Fruit fly (Drosophila melanogaster) whole organism, embryonic: ENCODE results near the gene Doa.

Experiments used
- ATbp ChIP-seq: fragments of 200-800 bp; sonication (Bioruptor generic); optimal IDR thresholded peaks from 2 replicates; lab custom pipeline; 2017; ENCODE audit warnings: missing biosample characterization, mild to moderate bottlenecking, missing genetic modification characterization, missing genetic modification reagents
- B-H1 ChIP-seq: fragments of 200-800 bp; sonication (Bioruptor generic); IDR thresholded peaks from 3 replicates; pipeline ENCODE4 v1.3.6; 2022; ENCODE audit warnings: missing biosample characterization, missing genetic modification characterization
- BEAF-32 ChIP-seq: fragments of 200-800 bp; sonication (Bioruptor generic); optimal IDR thresholded peaks from 3 replicates; lab custom pipeline; 2017; ENCODE audit warnings: missing biosample characterization, missing genetic modification characterization, mild to moderate bottlenecking, moderate library complexity, missing genetic modification reagents
- CG12942 ChIP-seq: fragments of 200-800 bp; sonication (Bioruptor generic); optimal IDR thresholded peaks from 3 replicates; lab custom pipeline; 2016; ENCODE audit warnings: missing biosample characterization, missing genetic modification characterization
- CG14441 ChIP-seq: fragments of 200-800 bp; sonication (Bioruptor generic); IDR thresholded peaks from 2 replicates; pipeline ENCODE4 v1.3.6; 2022; ENCODE audit warnings: missing biosample characterization, missing genetic modification characterization
- CG15073 ChIP-seq: fragments of 200-800 bp; sonication (Bioruptor generic); optimal IDR thresholded peaks from 2 replicates; lab custom pipeline; 2016; ENCODE audit warnings: missing biosample characterization, missing genetic modification characterization
- CG15514 ChIP-seq: fragments of 200-800 bp; sonication (Bioruptor generic); optimal IDR thresholded peaks from 3 replicates; lab custom pipeline; 2017; ENCODE audit warnings: missing biosample characterization, missing genetic modification characterization, mild to moderate bottlenecking, moderate library complexity, missing genetic modification reagents
- CG1832 ChIP-seq: fragments of 200-800 bp; sonication (Bioruptor generic); optimal IDR thresholded peaks from 2 replicates; lab custom pipeline; 2017; ENCODE audit warnings: missing biosample characterization, mild to moderate bottlenecking, missing genetic modification characterization, inconsistent platforms
- CG2116 ChIP-seq: fragments of 200-800 bp; sonication (Bioruptor generic); optimal IDR thresholded peaks from 3 replicates; lab custom pipeline; 2018; ENCODE audit warnings: missing biosample characterization, mild to moderate bottlenecking, missing genetic modification characterization
- CG4360 ChIP-seq: fragments of 200-800 bp; sonication (Bioruptor generic); IDR thresholded peaks from 2 replicates; pipeline ENCODE4 v1.3.6; 2022; ENCODE audit warnings: missing biosample characterization, missing genetic modification characterization
- CG43689 ChIP-seq: fragments of 200-800 bp; sonication (Bioruptor generic); IDR thresholded peaks from 2 replicates; pipeline ENCODE4 v1.3.6; 2022; ENCODE audit warnings: missing biosample characterization, missing genetic modification characterization
- CG4730 ChIP-seq: fragments of 200-800 bp; sonication (Bioruptor generic); IDR thresholded peaks from 2 replicates; pipeline ENCODE4 v1.3.6; 2022; ENCODE audit warnings: missing biosample characterization, missing genetic modification characterization
- CG6254 ChIP-seq: fragments of 200-800 bp; sonication (Bioruptor generic); optimal IDR thresholded peaks from 3 replicates; lab custom pipeline; 2017; ENCODE audit warnings: mild to moderate bottlenecking, missing biosample characterization, missing genetic modification reagents, missing genetic modification characterization
- CG7372 ChIP-seq: fragments of 200-800 bp; sonication (Bioruptor generic); IDR thresholded peaks from 2 replicates; pipeline ENCODE4 v1.3.6; 2022; ENCODE audit warnings: missing biosample characterization, missing genetic modification characterization
- CG8290 ChIP-seq, 3 experiments: fragments of 200-800 bp; sonication (Bioruptor generic); optimal IDR thresholded peaks; 2 replicates each; lab custom pipeline; 2016 to 2019; ENCODE audit warnings: missing biosample characterization in 3 of 3, missing genetic modification characterization in 3 of 3, mild to moderate bottlenecking in 2 of 3, moderate library complexity in 1 of 3
- CG9817 ChIP-seq: fragments of 200-800 bp; sonication (Bioruptor generic); optimal IDR thresholded peaks from 2 replicates; lab custom pipeline; 2018; ENCODE audit warnings: missing biosample characterization, mild to moderate bottlenecking, missing genetic modification characterization, moderate library complexity
- Dbx ChIP-seq: fragments of 200-800 bp; sonication (Bioruptor generic); IDR thresholded peaks from 3 replicates; pipeline ENCODE4 v1.3.6; 2022; ENCODE audit warnings: missing biosample characterization, missing genetic modification characterization
- Eip74EF ChIP-seq, 2 experiments: fragments of 200-800 bp in 1 of 2; fragments of >200 bp in 1 of 2; sonication (Bioruptor generic) in 1 of 2; optimal IDR thresholded peaks; 2 replicates each; lab custom pipeline; 2017 to 2019; ENCODE audit warnings: missing biosample characterization in 2 of 2, missing genetic modification characterization in 2 of 2, mild to moderate bottlenecking in 1 of 2, moderate library complexity in 1 of 2
- Hey ChIP-seq: fragments of 200-800 bp; sonication (Bioruptor generic); optimal IDR thresholded peaks from 3 replicates; lab custom pipeline; 2018; ENCODE audit warnings: missing biosample characterization, mild to moderate bottlenecking, missing genetic modification characterization
- Hr39 ChIP-seq: fragments of >200 bp; optimal IDR thresholded peaks from 2 replicates; lab custom pipeline; 2017
- Hr51 ChIP-seq, 2 experiments: fragments of 200-800 bp; sonication (Bioruptor generic); optimal IDR thresholded peaks; 2 replicates in 1 of 2; 3 replicates in 1 of 2; lab custom pipeline; 2016 to 2018; ENCODE audit warnings: missing biosample characterization in 2 of 2, missing genetic modification characterization in 2 of 2, mild to moderate bottlenecking in 1 of 2, moderate library complexity in 1 of 2
- Med ChIP-seq: fragments of 200-800 bp; sonication (Bioruptor generic); peaks from one replicate; lab custom pipeline; 2016; ENCODE audit warnings: missing biosample characterization, missing genetic modification characterization, mild to moderate bottlenecking, inconsistent platforms, moderate library complexity
- Scr ChIP-seq: fragments of 200-800 bp; sonication (Bioruptor generic); IDR thresholded peaks from 2 replicates; pipeline ENCODE4 v1.3.6; 2022; ENCODE audit warnings: missing biosample characterization, missing genetic modification characterization; ENCODE audit not compliant: partially characterized antibody
- ab ChIP-seq: fragments of 200-800 bp; sonication (Bioruptor generic); optimal IDR thresholded peaks from 2 replicates; lab custom pipeline; 2016; ENCODE audit warnings: missing biosample characterization, missing genetic modification characterization
- abd-A ChIP-seq: fragments of 200-800 bp; sonication (Bioruptor generic); optimal IDR thresholded peaks from 3 replicates; lab custom pipeline; 2019; ENCODE audit warnings: missing biosample characterization, mild to moderate bottlenecking, missing genetic modification characterization, moderate library complexity
- cas ChIP-seq: fragments of 200-800 bp; sonication (Bioruptor generic); IDR thresholded peaks from 2 replicates; pipeline ENCODE4 v1.3.6; 2022; ENCODE audit warnings: missing biosample characterization, missing genetic modification characterization
- cato ChIP-seq: fragments of 200-800 bp; sonication (Bioruptor generic); optimal IDR thresholded peaks from 2 replicates; lab custom pipeline; 2016; ENCODE audit warnings: missing biosample characterization, missing genetic modification characterization, borderline replicate concordance
- cg ChIP-seq: fragments of 200-800 bp; sonication (Bioruptor generic); optimal IDR thresholded peaks from 3 replicates; lab custom pipeline; 2019; ENCODE audit warnings: missing biosample characterization, mild to moderate bottlenecking, missing genetic modification characterization, moderate library complexity
- chinmo ChIP-seq: fragments of 200-800 bp; sonication (Bioruptor generic); IDR thresholded peaks from 4 replicates; pipeline ENCODE4 v1.3.6; 2022; ENCODE audit warnings: missing biosample characterization, missing genetic modification characterization; ENCODE audit not compliant: partially characterized antibody
- corto ChIP-seq: fragments of 200-800 bp; sonication (Bioruptor generic); optimal IDR thresholded peaks from 2 replicates; lab custom pipeline; 2016; ENCODE audit warnings: missing biosample characterization, mild to moderate bottlenecking, missing genetic modification characterization, moderate library complexity
- crol ChIP-seq: fragments of 200-800 bp; sonication (Bioruptor generic); IDR thresholded peaks from 2 replicates; pipeline ENCODE4 v1.3.6; 2022; ENCODE audit warnings: missing biosample characterization, missing genetic modification characterization
- gcm2 ChIP-seq: fragments of 200-800 bp; sonication (Bioruptor generic); optimal IDR thresholded peaks from 2 replicates; lab custom pipeline; 2016; ENCODE audit warnings: missing biosample characterization, missing genetic modification characterization
- ken ChIP-seq: fragments of 200-800 bp; sonication (Bioruptor generic); IDR thresholded peaks from 3 replicates; pipeline ENCODE4 v1.3.6; 2022; ENCODE audit warnings: missing biosample characterization, missing genetic modification characterization
- luna ChIP-seq: fragments of 200-800 bp; sonication (Bioruptor generic); optimal IDR thresholded peaks from 2 replicates; lab custom pipeline; 2016; ENCODE audit warnings: missing biosample characterization, missing genetic modification characterization
- odd ChIP-seq: fragments of 200-800 bp; sonication (Bioruptor generic); optimal IDR thresholded peaks from 2 replicates; lab custom pipeline; 2017; ENCODE audit warnings: missing biosample characterization, mild to moderate bottlenecking, missing genetic modification characterization
- onecut ChIP-seq: fragments of 200-800 bp; sonication (Bioruptor generic); IDR thresholded peaks from 2 replicates; pipeline ENCODE4 v1.3.6; 2022; ENCODE audit warnings: missing biosample characterization, missing genetic modification characterization
- sens-2 ChIP-seq: fragments of 200-800 bp; sonication (Bioruptor generic); IDR thresholded peaks from 2 replicates; pipeline ENCODE4 v1.3.6; 2022; ENCODE audit warnings: missing biosample characterization, missing genetic modification characterization
- seq ChIP-seq: fragments of 200-800 bp; sonication (Bioruptor generic); IDR thresholded peaks from 2 replicates; pipeline ENCODE4 v1.3.6; 2022; ENCODE audit warnings: missing biosample characterization, missing genetic modification characterization
- slbo ChIP-seq: fragments of 200-800 bp; sonication (Bioruptor generic); IDR thresholded peaks from 2 replicates; pipeline ENCODE4 v1.3.6; 2022; ENCODE audit warnings: missing biosample characterization, missing genetic modification characterization
- so ChIP-seq: fragments of 200-800 bp; sonication (Bioruptor generic); IDR thresholded peaks from 3 replicates; pipeline ENCODE4 v1.3.6; 2022; ENCODE audit warnings: missing biosample characterization, missing genetic modification characterization
- sqz ChIP-seq: fragments of 200-800 bp; sonication (Bioruptor generic); optimal IDR thresholded peaks from 3 replicates; lab custom pipeline; 2018; ENCODE audit warnings: missing biosample characterization, mild to moderate bottlenecking, missing genetic modification characterization
- sr ChIP-seq: fragments of 200-800 bp; sonication (Bioruptor generic); IDR thresholded peaks from 3 replicates; pipeline ENCODE4 v1.3.6; 2022; ENCODE audit warnings: missing biosample characterization, missing genetic modification characterization
- tna ChIP-seq: fragments of 200-800 bp; sonication (Bioruptor generic); IDR thresholded peaks from 2 replicates; pipeline ENCODE4 v1.3.6; 2022; ENCODE audit warnings: missing biosample characterization, missing genetic modification characterization; ENCODE audit not compliant: partially characterized antibody
- tup ChIP-seq: fragments of 200-800 bp; sonication (Bioruptor generic); optimal IDR thresholded peaks from 2 replicates; lab custom pipeline; 2016; ENCODE audit warnings: missing biosample characterization, mild to moderate bottlenecking, missing genetic modification characterization, moderate library complexity
- wor ChIP-seq: fragments of 200-800 bp; sonication (Bioruptor generic); IDR thresholded peaks from 2 replicates; pipeline ENCODE4 v1.3.6; 2022; ENCODE audit warnings: missing biosample characterization, missing genetic modification characterization
- zen2 ChIP-seq: fragments of 200-800 bp; sonication (Bioruptor generic); IDR thresholded peaks from 3 replicates; pipeline ENCODE4 v1.3.6; 2022; ENCODE audit warnings: missing biosample characterization, missing genetic modification characterization; ENCODE audit not compliant: partially characterized antibody

Doa gene

dm6 chr3R:28922744-28923143 lies 34.9 kb downstream of the Doa start, which contains the start of gene CG11828:
CG11828 (plus strand) TSS chr3R:28923044.
- TF ChIP-seq wor (GFP tag; lab: Robert Waterston, UW) (no peak), Med (GFP tag; lab: Kevin White, UChicago) (no peak), Scr (GFP tag; lab: Robert Waterston, UW) (no peak), CG4360 (GFP tag; lab: Robert Waterston, UW) (no peak), Eip74EF (GFP tag; optimal IDR thresholded peaks at IDR 0.05; lab: Kevin White, UChicago) (no peak), Hey (tag; lab: Kevin White, UChicago) (no peak), tup (GFP tag; lab: Kevin White, UChicago) (no peak), CG6254 (GFP tag; lab: Kevin White, UChicago) (no peak), CG9817 (no peak), sens-2 (GFP tag; lab: Robert Waterston, UW) (no peak), CG43689 (GFP tag; lab: Robert Waterston, UW) (no peak)

- TF ChIP-seq Dbx (GFP tag; lab: Robert Waterston, UW) (0 out of 3 replicates have a peak, but pooled peaks have one; percentile 19), luna (GFP tag; lab: Kevin White, UChicago) (no peak), CG2116 (GFP tag; lab: Kevin White, UChicago) (no peak), Hr39 (lab: Kevin White, UChicago) (peak; percentile 58), chinmo (0 out of 4 replicates have a peak, but pooled peaks have one; percentile 12), corto (no peak), sqz (GFP tag; lab: Kevin White, UChicago) (peak; percentile 1), abd-A (tag; lab: Kevin White, UChicago) (peak; percentile 84), Hr51 (GFP tag; optimal IDR thresholded peaks at IDR 0.05; lab: Kevin White, UChicago) (peak in 1 of 2 experiments; percentile 11), crol (GFP tag; lab: Robert Waterston, UW) (peak; percentile 63)
Observed at dm6 chr3R:28950859-28951351, 63.0 kb downstream of the Doa start.

dm6 chr3R:28958703-28959102 lies 70.8 kb downstream of the Doa start:
- no peak for TF ChIP-seq cas (GFP tag; lab: Robert Waterston, UW)
- no peak for TF ChIP-seq so (GFP tag; lab: Robert Waterston, UW)
- no peak for TF ChIP-seq CG14441
- TF ChIP-seq abd-A (tag; lab: Kevin White, UChicago): peak; percentile 86
- no peak for TF ChIP-seq BEAF-32 (GFP tag; lab: Kevin White, UChicago)
- TF ChIP-seq CG7372 (GFP tag; lab: Robert Waterston, UW): no peak
- no peak for TF ChIP-seq CG4730 (GFP tag; lab: Robert Waterston, UW)

- TF ChIP-seq seq (no peak), CG15073 (GFP tag; lab: Kevin White, UChicago) (no peak), CG15514 (GFP tag; lab: Kevin White, UChicago) (peak; percentile 32), tna (GFP tag; lab: Robert Waterston, UW) (no peak), B-H1 (GFP tag; lab: Robert Waterston, UW) (no peak), odd (GFP tag; lab: Kevin White, UChicago) (no peak), gcm2 (no peak), ATbp (GFP tag; lab: Kevin White, UChicago) (no peak), onecut (no peak), ken (no peak), CG8290 (GFP tag; optimal IDR thresholded peaks at IDR 0.05; lab: Kevin White, UChicago) (no peak), CG8290 (tag; optimal IDR thresholded peaks at IDR 0.05; lab: Kevin White, UChicago) (no peak), cg (GFP tag; lab: Kevin White, UChicago) (no peak), sr (GFP tag; lab: Robert Waterston, UW) (no peak), zen2 (GFP tag; lab: Robert Waterston, UW) (no peak), cato (no peak), CG12942 (GFP tag; lab: Kevin White, UChicago) (no peak), CG1832 (no peak), slbo (peak; percentile 38; the same call in 1 of the 2 replicates), ab (GFP tag; lab: Kevin White, UChicago) (no peak)
Observed at dm6 chr3R:28959105-28959504, 71.2 kb downstream of the Doa start.
